Fruit fly (Drosophila melanogaster) whole organism, embryonic: ENCODE results near the gene CG8907.
A peak's percentile ranks its signal among the peaks of the same experiment; 100 is the strongest.

Experiments used
- Blimp-1 ChIP-seq: fragments of 200-800 bp; sonication (Bioruptor generic); optimal IDR thresholded peaks from 3 replicates; lab custom pipeline; 2018; ENCODE audit warnings: missing biosample characterization, missing genetic modification characterization, mild to moderate bottlenecking, moderate library complexity, missing genetic modification reagents
- CG10209 ChIP-seq: fragments of 200-800 bp; sonication (Bioruptor generic); optimal IDR thresholded peaks from 3 replicates; lab custom pipeline; 2017; ENCODE audit warnings: missing biosample characterization, mild to moderate bottlenecking, missing genetic modification characterization, missing genetic modification reagents
- CG11696 ChIP-seq: fragments of 200-800 bp; sonication (Bioruptor generic); IDR thresholded peaks from 2 replicates; pipeline ENCODE4 v1.3.6; 2022; ENCODE audit warnings: missing biosample characterization, missing genetic modification characterization
- CG12391 ChIP-seq: fragments of 200-800 bp; sonication (Bioruptor generic); optimal IDR thresholded peaks from 3 replicates; lab custom pipeline; 2018; ENCODE audit warnings: missing biosample characterization, mild to moderate bottlenecking, missing genetic modification characterization, moderate library complexity
- CG17802 ChIP-seq: fragments of 200-800 bp; sonication (Bioruptor generic); optimal IDR thresholded peaks from 2 replicates; lab custom pipeline; 2018; ENCODE audit warnings: missing biosample characterization, mild to moderate bottlenecking, missing genetic modification characterization, moderate library complexity
- CG18476 ChIP-seq: fragments of 200-800 bp; sonication (Bioruptor generic); optimal IDR thresholded peaks from 2 replicates; lab custom pipeline; 2016; ENCODE audit warnings: missing biosample characterization, mild to moderate bottlenecking, missing genetic modification characterization
- CG2202 ChIP-seq: fragments of 200-800 bp; sonication (Bioruptor generic); optimal IDR thresholded peaks from 2 replicates; lab custom pipeline; 2018; ENCODE audit warnings: missing biosample characterization, mild to moderate bottlenecking, missing genetic modification characterization
- CG2875 ChIP-seq: fragments of 200-800 bp; sonication (Bioruptor generic); optimal IDR thresholded peaks from 2 replicates; lab custom pipeline; 2017; ENCODE audit warnings: missing biosample characterization, mild to moderate bottlenecking, missing genetic modification characterization, missing genetic modification reagents
- CG33213 ChIP-seq: fragments of 200-800 bp; sonication (Bioruptor generic); optimal IDR thresholded peaks from 3 replicates; lab custom pipeline; 2016; ENCODE audit warnings: missing biosample characterization, missing genetic modification characterization
- CG3847 ChIP-seq: fragments of 200-800 bp; sonication (Bioruptor generic); IDR thresholded peaks from 2 replicates; pipeline ENCODE4 v1.3.6; 2022; ENCODE audit warnings: missing biosample characterization, missing genetic modification characterization
- CG9727 ChIP-seq: fragments of 200-800 bp; sonication (Bioruptor generic); optimal IDR thresholded peaks from 3 replicates; lab custom pipeline; 2017; ENCODE audit warnings: missing biosample characterization, mild to moderate bottlenecking, missing genetic modification characterization
- Dp ChIP-seq: fragments of 200-800 bp; sonication (Bioruptor generic); optimal IDR thresholded peaks from 2 replicates; lab custom pipeline; 2018; ENCODE audit warnings: missing biosample characterization, mild to moderate bottlenecking, missing genetic modification characterization, moderate library complexity
- Eip74EF ChIP-seq, 2 experiments: fragments of 200-800 bp in 1 of 2; fragments of >200 bp in 1 of 2; sonication (Bioruptor generic) in 1 of 2; optimal IDR thresholded peaks; 2 replicates each; lab custom pipeline; 2017 to 2019; ENCODE audit warnings: missing biosample characterization in 2 of 2, missing genetic modification characterization in 2 of 2, mild to moderate bottlenecking in 1 of 2, moderate library complexity in 1 of 2
- HLH3B ChIP-seq: fragments of 200-800 bp; sonication (Bioruptor generic); IDR thresholded peaks from 2 replicates; pipeline ENCODE4 v1.3.6; 2022; ENCODE audit warnings: missing biosample characterization, missing genetic modification characterization
- HLHmδ ChIP-seq: fragments of 200-800 bp; sonication (Bioruptor generic); optimal IDR thresholded peaks from 2 replicates; lab custom pipeline; 2018; ENCODE audit warnings: missing biosample characterization, mild to moderate bottlenecking, missing genetic modification characterization, moderate library complexity
- Med ChIP-seq: fragments of 200-800 bp; sonication (Bioruptor generic); peaks from one replicate; lab custom pipeline; 2016; ENCODE audit warnings: missing biosample characterization, missing genetic modification characterization, mild to moderate bottlenecking, inconsistent platforms, moderate library complexity
- Meics ChIP-seq: fragments of 200-800 bp; sonication (Bioruptor generic); optimal IDR thresholded peaks from 2 replicates; lab custom pipeline; 2017; ENCODE audit warnings: missing biosample characterization, mild to moderate bottlenecking, missing genetic modification characterization
- PHDP ChIP-seq: fragments of 200-800 bp; sonication (Bioruptor generic); optimal IDR thresholded peaks from 3 replicates; lab custom pipeline; 2018; ENCODE audit warnings: missing biosample characterization, mild to moderate bottlenecking, missing genetic modification characterization, moderate library complexity
- Ptx1 ChIP-seq: fragments of 200-800 bp; sonication (Bioruptor generic); IDR thresholded peaks from 2 replicates; pipeline ENCODE4 v1.3.6; 2022; ENCODE audit warnings: missing biosample characterization, missing genetic modification characterization
- Six4 ChIP-seq: fragments of 200-800 bp; sonication (Bioruptor generic); optimal IDR thresholded peaks from 2 replicates; lab custom pipeline; 2016; ENCODE audit warnings: missing biosample characterization, missing genetic modification characterization
- Sry-δ ChIP-seq: fragments of 200-800 bp; sonication (Bioruptor generic); optimal IDR thresholded peaks from 2 replicates; lab custom pipeline; 2016; ENCODE audit warnings: missing biosample characterization, missing genetic modification characterization
- Xrp1 ChIP-seq: fragments of 200-800 bp; sonication (Bioruptor generic); IDR thresholded peaks from 2 replicates; pipeline ENCODE4 v1.3.6; 2022; ENCODE audit warnings: missing biosample characterization, missing genetic modification characterization
- ap ChIP-seq: fragments of 200-800 bp; sonication (Bioruptor generic); IDR thresholded peaks from 2 replicates; pipeline ENCODE4 v1.3.6; 2022; ENCODE audit warnings: missing biosample characterization, missing genetic modification characterization
- az2 ChIP-seq: fragments of 200-800 bp; sonication (Bioruptor generic); optimal IDR thresholded peaks from 3 replicates; lab custom pipeline; 2016; ENCODE audit warnings: missing biosample characterization, missing genetic modification characterization
- bsh ChIP-seq, 2 experiments: fragments of 200-800 bp; sonication (Bioruptor generic); optimal IDR thresholded peaks; 2 replicates each; lab custom pipeline; 2017 to 2018; ENCODE audit warnings: mild to moderate bottlenecking in 2 of 2, missing biosample characterization in 2 of 2, missing genetic modification characterization in 2 of 2, moderate library complexity in 1 of 2
- dmrt11E ChIP-seq: fragments of 200-800 bp; sonication (Bioruptor generic); optimal IDR thresholded peaks from 3 replicates; lab custom pipeline; 2018; ENCODE audit warnings: missing biosample characterization, mild to moderate bottlenecking, missing genetic modification characterization, moderate library complexity
- dysf ChIP-seq: fragments of 200-800 bp; sonication (Bioruptor generic); IDR thresholded peaks from 3 replicates; pipeline ENCODE4 v1.3.6; 2022; ENCODE audit warnings: missing biosample characterization, missing genetic modification characterization
- grau ChIP-seq: fragments of 200-800 bp; optimal IDR thresholded peaks from 3 replicates; lab custom pipeline; 2019; ENCODE audit warnings: missing biosample characterization, mild to moderate bottlenecking, missing genetic modification characterization, moderate library complexity
- gro ChIP-seq: fragments of 200-800 bp; sonication (Bioruptor generic); optimal IDR thresholded peaks from 2 replicates; lab custom pipeline; 2016; ENCODE audit warnings: missing biosample characterization, missing genetic modification characterization
- her ChIP-seq: fragments of 200-800 bp; sonication (Bioruptor generic); optimal IDR thresholded peaks from 2 replicates; lab custom pipeline; 2016; ENCODE audit warnings: missing biosample characterization, missing genetic modification characterization
- hkb ChIP-seq, 2 experiments: fragments of 200-800 bp in 1 of 2; fragments of >200 bp in 1 of 2; sonication (Bioruptor generic) in 1 of 2; IDR thresholded peaks in 1 of 2; optimal IDR thresholded peaks in 1 of 2; 2 replicates each; pipeline versions ENCODE4 v1.3.6 to Lab custom; 2017 to 2022; ENCODE audit warnings: missing biosample characterization in 1 of 2, missing genetic modification characterization in 1 of 2
- jigr1 ChIP-seq: fragments of 200-800 bp; sonication (Bioruptor generic); IDR thresholded peaks from 3 replicates; pipeline ENCODE4 v1.3.6; 2022; ENCODE audit warnings: missing biosample characterization, missing genetic modification characterization
- maf-S ChIP-seq: fragments of 200-800 bp; sonication (Bioruptor generic); optimal IDR thresholded peaks from 2 replicates; lab custom pipeline; 2016; ENCODE audit warnings: missing biosample characterization, missing genetic modification characterization
- prd ChIP-seq, 3 experiments: fragments of >200 bp in 2 of 3; fragments of 200-800 bp in 1 of 3; sonication (Bioruptor generic) in 1 of 3; optimal IDR thresholded peaks in 2 of 3; IDR thresholded peaks in 1 of 3; 2 replicates in 2 of 3; 3 replicates in 1 of 3; pipeline versions ENCODE4 v1.3.6 to Lab custom; 2017 to 2022; ENCODE audit warnings: missing biosample characterization in 1 of 3, missing genetic modification characterization in 1 of 3
- sima ChIP-seq: fragments of 200-800 bp; sonication (Bioruptor generic); optimal IDR thresholded peaks from 2 replicates; lab custom pipeline; 2016; ENCODE audit warnings: missing biosample characterization, missing genetic modification characterization
- sqz ChIP-seq: fragments of 200-800 bp; sonication (Bioruptor generic); optimal IDR thresholded peaks from 3 replicates; lab custom pipeline; 2018; ENCODE audit warnings: missing biosample characterization, mild to moderate bottlenecking, missing genetic modification characterization
- ssp ChIP-seq: fragments of 200-800 bp; sonication (Bioruptor generic); IDR thresholded peaks from 2 replicates; pipeline ENCODE4 v1.3.6; 2022; ENCODE audit warnings: missing biosample characterization, missing genetic modification characterization
- twi ChIP-seq: fragments of 200-800 bp; optimal IDR thresholded peaks from 2 replicates; lab custom pipeline; 2019; ENCODE audit warnings: missing biosample characterization, mild to moderate bottlenecking, missing genetic modification characterization, moderate library complexity
- wor ChIP-seq: fragments of 200-800 bp; sonication (Bioruptor generic); IDR thresholded peaks from 2 replicates; pipeline ENCODE4 v1.3.6; 2022; ENCODE audit warnings: missing biosample characterization, missing genetic modification characterization
- zen ChIP-seq: fragments of 200-800 bp; sonication (Bioruptor generic); optimal IDR thresholded peaks from 3 replicates; lab custom pipeline; 2018; ENCODE audit warnings: missing biosample characterization, mild to moderate bottlenecking, missing genetic modification characterization, moderate library complexity
- zf30C ChIP-seq: fragments of 200-800 bp; sonication (Bioruptor generic); optimal IDR thresholded peaks from 3 replicates; lab custom pipeline; 2018; ENCODE audit warnings: missing biosample characterization, mild to moderate bottlenecking, missing genetic modification characterization

Gene CG8907

dm6 chr3R:17048867-17049266 is 40.8 kb downstream of the CG8907 start (continued):
- TF ChIP-seq twi (tag; lab: Kevin White, UChicago), result no peak
- no peak for TF ChIP-seq ssp (GFP tag; lab: Robert Waterston, UW)
- no peak for TF ChIP-seq CG17802
- no peak for TF ChIP-seq ap
- no peak for TF ChIP-seq sqz (GFP tag; lab: Kevin White, UChicago)
- TF ChIP-seq CG2875 (GFP tag; lab: Kevin White, UChicago), result peak; percentile 31
- TF ChIP-seq Ptx1 (GFP tag; lab: Robert Waterston, UW), result peak; percentile 41; the same call in 1 of the 2 replicates
- peak; percentile 25 for TF ChIP-seq CG2202
- no peak for TF ChIP-seq CG33213 (GFP tag; lab: Kevin White, UChicago)
- TF ChIP-seq Sry-δ (GFP tag; lab: Kevin White, UChicago), result no peak
- no peak for TF ChIP-seq CG11696 (GFP tag; lab: Robert Waterston, UW)
- peak; percentile 23 for TF ChIP-seq zf30C (GFP tag; lab: Kevin White, UChicago)
- TF ChIP-seq dmrt11E (tag; lab: Kevin White, UChicago), result peak; percentile 63
- TF ChIP-seq PHDP (tag; lab: Kevin White, UChicago), result peak; percentile 31
- TF ChIP-seq sima, result no peak
- TF ChIP-seq Eip74EF (GFP tag; optimal IDR thresholded peaks at IDR 0.05; lab: Kevin White, UChicago), result no peak
- TF ChIP-seq CG18476 (GFP tag; lab: Kevin White, UChicago), result no peak
- peak; percentile 27; the same call in 1 of the 2 replicates for TF ChIP-seq CG3847 (GFP tag; lab: Robert Waterston, UW)
- peak in 1 of 2 experiments; percentile 42 for TF ChIP-seq bsh (GFP tag; optimal IDR thresholded peaks at IDR 0.05; lab: Kevin White, UChicago)
- peak; percentile 47 for TF ChIP-seq Xrp1
- no peak for TF ChIP-seq prd (optimal IDR thresholded peaks at IDR 0.05; lab: Kevin White, UChicago)
- TF ChIP-seq prd (GFP tag; IDR thresholded peaks at IDR 0.05; lab: Robert Waterston, UW), result peak; percentile 51; the same call in 2 of the 3 replicates
- peak; percentile 26 for TF ChIP-seq CG9727
- no peak for TF ChIP-seq Blimp-1
- peak; percentile 3 for TF ChIP-seq Meics (GFP tag; lab: Kevin White, UChicago)
- TF ChIP-seq zen (tag; lab: Kevin White, UChicago), result no peak
- 0 out of 2 replicates have a peak, but pooled peaks have one; percentile 31 for TF ChIP-seq wor (GFP tag; lab: Robert Waterston, UW)
- TF ChIP-seq CG12391 (tag; lab: Kevin White, UChicago), result peak; percentile 50
- TF ChIP-seq jigr1 (GFP tag; lab: Robert Waterston, UW), result no peak
- no peak for TF ChIP-seq maf-S
- TF ChIP-seq her (GFP tag; lab: Kevin White, UChicago), result no peak
- no peak for TF ChIP-seq Six4
- TF ChIP-seq hkb (optimal IDR thresholded peaks at IDR 0.05; lab: Kevin White, UChicago), result no peak
- TF ChIP-seq hkb (GFP tag; IDR thresholded peaks at IDR 0.05; lab: Robert Waterston, UW), result peak; percentile 51; the same call in 1 of the 2 replicates
- TF ChIP-seq az2 (GFP tag; lab: Kevin White, UChicago), result peak; percentile 23
- TF ChIP-seq Med (GFP tag; lab: Kevin White, UChicago), result peak; percentile 49
- TF ChIP-seq dysf (GFP tag; lab: Robert Waterston, UW), result peak; percentile 57; the same call in 1 of the 3 replicates
- no peak for TF ChIP-seq gro (GFP tag; lab: Kevin White, UChicago)
- no peak for TF ChIP-seq HLHmδ (GFP tag; lab: Kevin White, UChicago)
- TF ChIP-seq grau (tag; lab: Kevin White, UChicago), result peak; percentile 52
- TF ChIP-seq HLH3B (GFP tag; lab: Robert Waterston, UW), result no peak
- TF ChIP-seq Dp (GFP tag; lab: Kevin White, UChicago), result no peak
- peak; percentile 47 for TF ChIP-seq CG10209 (GFP tag; lab: Kevin White, UChicago)
- TF ChIP-seq, all 482 proteins: peak for 74
